Worm (Caenorhabditis elegans): ENCODE data around the gene F15H10.7.

The F15H10.7 gene

DNA sequence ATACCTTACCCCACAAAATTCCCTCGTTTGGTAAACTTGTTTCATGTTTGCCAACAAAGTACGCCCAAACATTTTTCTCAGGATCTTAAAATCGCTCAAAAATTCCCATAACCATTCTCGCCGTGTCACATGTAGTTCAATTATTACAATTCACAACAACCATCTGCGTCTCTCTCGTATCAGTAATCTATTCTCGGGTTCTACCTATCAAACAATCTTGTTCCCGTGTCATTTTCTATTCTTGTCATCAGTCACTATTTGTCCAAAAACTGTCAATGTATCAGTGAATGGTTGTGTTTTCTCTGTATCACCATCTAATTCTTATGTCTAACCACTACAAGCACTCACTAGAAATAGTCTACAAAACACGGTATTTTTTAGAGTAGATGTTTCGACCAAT lies 35.0 kb downstream of the F15H10.7 start:
- TF ChIP-seq mdl-1 (tag; optimal IDR thresholded peaks at IDR 0.05) (peak in 1 of 2 experiments; percentile 66), daf-16 (GFP tag; optimal IDR thresholded peaks at IDR 0.05) (no peak), daf-16 (tag; optimal IDR thresholded peaks at IDR 0.05) (peak; percentile 83), pqm-1 (tag; optimal IDR thresholded peaks at IDR 0.05) (peak; percentile 38), unc-62 (GFP tag; optimal IDR thresholded peaks at IDR 0.05 in 1 of 2) (peak in 1 of 2 experiments; percentile 42), unc-62 (tag; optimal IDR thresholded peaks at IDR 0.05) (no peak), hif-1 (tag; optimal IDR thresholded peaks at IDR 0.05) (peak in 1 of 2 experiments; percentile 45), hlh-30 (tag; optimal IDR thresholded peaks at IDR 0.05; ENCODE audit: insufficient read depth) (peak; percentile 82), tra-1 (GFP tag; IDR thresholded peaks at IDR 0.05) (peak; percentile 74; the same call in 1 of the 2 replicates), nhr-77 (tag; optimal IDR thresholded peaks at IDR 0.05) (peak; percentile 65), ceh-32 (tag; optimal IDR thresholded peaks at IDR 0.05; ENCODE audit: poor library complexity) (no peak), zfp-3 (GFP tag; conservative IDR thresholded peaks at IDR 0.05) (0 out of 2 replicates have a peak, but pooled peaks have one; percentile 29), dve-1 (tag; optimal IDR thresholded peaks at IDR 0.05; ENCODE audit: insufficient read depth) (peak; percentile 89), T20F7.1 (GFP tag; optimal IDR thresholded peaks at IDR 0.05) (peak; percentile 56), mxl-2 (GFP tag; conservative IDR thresholded peaks at IDR 0.05) (no peak), jun-1 (tag; optimal IDR thresholded peaks at IDR 0.05) (no peak), mxl-3 (GFP tag; optimal IDR thresholded peaks at IDR 0.05) (peak; percentile 72), cey-2 (tag; optimal IDR thresholded peaks at IDR 0.05; ENCODE audit: borderline replicate concordance, insufficient read depth) (peak; percentile 59), nhr-10 (tag; optimal IDR thresholded peaks at IDR 0.05) (peak; percentile 18), nhr-6 (tag; optimal IDR thresholded peaks at IDR 0.05) (peak; percentile 5), dmd-6 (GFP tag; IDR thresholded peaks at IDR 0.05) (peak; percentile 95), lin-38 (GFP tag; IDR thresholded peaks at IDR 0.05) (no peak), daf-12 (tag; optimal IDR thresholded peaks at IDR 0.05) (no peak), nhr-102 (tag; optimal IDR thresholded peaks at IDR 0.05) (no peak), nhr-48 (tag; optimal IDR thresholded peaks at IDR 0.05) (peak; percentile 67), hlh-11 (tag; optimal IDR thresholded peaks at IDR 0.05) (peak; percentile 86), php-3 (GFP tag; IDR thresholded peaks at IDR 0.05) (0 out of 2 replicates have a peak, but pooled peaks have one; percentile 33), mep-1 (tag; optimal IDR thresholded peaks at IDR 0.05) (peak; percentile 33), ceh-44 (GFP tag; IDR thresholded peaks at IDR 0.05) (no peak), gei-8 (GFP tag; optimal IDR thresholded peaks at IDR 0.05) (no peak), aha-1 (tag) (peak; percentile 1), nhr-28 (tag; optimal IDR thresholded peaks at IDR 0.05) (peak; percentile 100)

DNA sequence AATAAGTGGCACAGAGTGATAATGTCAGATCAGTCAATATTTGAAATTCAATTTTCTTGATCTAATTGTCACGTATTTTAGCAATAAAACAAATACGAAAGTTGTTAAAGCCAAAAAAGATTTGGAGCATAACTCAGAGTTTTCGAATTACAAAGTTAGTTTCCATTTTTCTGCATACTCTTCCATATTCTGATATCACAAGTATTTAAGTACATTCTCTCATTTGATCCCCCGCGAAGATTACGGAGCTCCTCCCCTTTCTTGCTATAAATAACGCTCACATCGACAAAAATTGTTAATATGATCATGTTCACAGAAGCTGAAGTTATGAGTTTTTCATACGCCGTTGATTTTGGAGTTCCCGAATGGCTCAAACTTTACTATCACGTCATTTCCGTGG lies 38.0 kb downstream of the F15H10.7 start, which contains the start of gene sri-20:
sri-20 (plus strand) TSS at position 301 of the 400 bp plus-strand sequence.
- TF ChIP-seq Y48G9A.11 (GFP tag; IDR thresholded peaks at IDR 0.05): no peak
- no peak for TF ChIP-seq nhr-11 (tag; optimal IDR thresholded peaks at IDR 0.05)
- no peak for TF ChIP-seq skn-1 (tag; optimal IDR thresholded peaks at IDR 0.05)
- no peak for TF ChIP-seq lin-13 (GFP tag; optimal IDR thresholded peaks at IDR 0.05)
- no peak for TF ChIP-seq mxl-3 (GFP tag; optimal IDR thresholded peaks at IDR 0.05)
- TF ChIP-seq nhr-48 (tag; optimal IDR thresholded peaks at IDR 0.05): no peak
- no peak for TF ChIP-seq F10B5.3 (tag; optimal IDR thresholded peaks at IDR 0.05)
- no peak for TF ChIP-seq tra-1 (GFP tag; IDR thresholded peaks at IDR 0.05)
- TF ChIP-seq fos-1 (tag; optimal IDR thresholded peaks at IDR 0.05): no peak
- no peak for TF ChIP-seq nhr-41 (GFP tag; IDR thresholded peaks at IDR 0.05)
- TF ChIP-seq F37D6.2 (tag; optimal IDR thresholded peaks at IDR 0.05): no peak

Data from whole organism, L4 larva.